Fruit fly (Drosophila melanogaster) whole organism: Measurements from ENCODE around the gene Tps1.

Experiments
- CG8478 ChIP-seq: fragments of >200 bp; optimal IDR thresholded peaks from 2 replicates; lab custom pipeline; 2018; ENCODE audit warnings: inconsistent platforms
- Dll ChIP-seq: fragments of >200 bp; optimal IDR thresholded peaks from 2 replicates; lab custom pipeline; 2017

DNA sequence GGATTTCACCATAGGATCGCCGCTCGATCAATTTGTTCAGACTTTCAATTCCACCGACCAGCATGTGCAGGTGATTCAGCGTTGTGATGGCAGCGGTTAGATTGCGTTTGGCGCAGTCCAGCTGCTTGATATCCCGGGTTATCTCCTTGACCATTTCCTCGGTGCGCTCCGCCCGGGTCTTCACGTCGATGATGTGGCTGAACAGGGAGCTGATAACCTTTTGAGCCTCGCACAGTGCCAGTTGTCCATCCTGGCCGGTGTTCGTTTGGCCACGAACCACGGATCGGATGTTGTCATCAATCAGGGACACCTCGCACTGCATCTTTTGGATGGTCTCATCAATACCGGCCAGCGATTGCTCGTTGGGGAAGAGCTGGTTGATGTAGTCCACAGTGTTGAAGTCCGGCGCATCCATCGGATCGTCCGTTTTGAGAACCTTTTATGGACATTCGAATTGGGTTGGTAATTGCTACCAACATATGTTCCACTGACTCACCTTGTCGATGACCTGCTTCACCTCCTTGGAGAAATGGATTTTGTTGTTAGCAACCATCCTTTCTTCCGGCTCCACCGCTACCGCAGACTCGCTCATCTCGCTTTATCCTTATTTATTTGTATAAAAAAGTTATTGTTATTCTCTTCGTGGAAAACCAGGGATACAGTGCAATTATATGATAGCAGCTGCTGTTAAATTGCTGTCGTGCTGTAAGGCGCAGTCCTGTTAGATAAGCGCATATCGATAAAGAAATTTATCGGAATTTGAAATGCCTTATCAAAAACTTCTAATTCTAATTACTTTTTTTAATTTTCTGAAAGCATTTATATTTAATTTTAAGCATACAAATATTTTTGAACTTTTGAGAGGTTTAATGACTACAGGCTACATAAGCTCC, 2.5 kb upstream of the Tps1 start, which contains the start of gene Vps53:
- TF ChIP-seq Dll (lab: Kevin White, UChicago) (no peak), CG8478 (lab: Kevin White, UChicago) (no peak)
